Worm (Caenorhabditis elegans) whole organism, early embryonic: Measurements from ENCODE around the gene ppt-1.

Experiments used
- aly-1 ChIP-seq: sonication (generic microtip); optimal IDR thresholded peaks from 2 replicates; lab custom pipeline; 2016; ENCODE audit warnings: missing genetic modification characterization, missing compliant biosample characterization
- ama-1 ChIP-seq: fragments of 150-350 bp; optimal IDR thresholded peaks from 2 replicates; lab custom pipeline; 2014
- ceh-13 ChIP-seq: fragments of 200-800 bp; sonication (Bioruptor generic); optimal IDR thresholded peaks from 2 replicates; lab custom pipeline; 2018; ENCODE audit warnings: mild to moderate bottlenecking, missing genetic modification characterization, missing compliant biosample characterization
- hnd-1 ChIP-seq: sonication (generic microtip); optimal IDR thresholded peaks from 2 replicates; lab custom pipeline; 2016; ENCODE audit warnings: missing genetic modification characterization, missing compliant biosample characterization

ce11 chrV:6658765-6659164 lies 32.6 kb upstream of the ppt-1 start:
- peak; percentile 11 for TF ChIP-seq aly-1 (tag; lab: Kevin White, UChicago)
- TF ChIP-seq hnd-1 (tag; lab: Kevin White, UChicago): no peak
- no peak for TF ChIP-seq ceh-13 (GFP tag; lab: Kevin White, UChicago)
- no peak for TF ChIP-seq ama-1 (lab: Kevin White, UChicago)
